Worm (Caenorhabditis elegans) whole organism, young adult: ENCODE results near the gene sri-70.

Source experiments
- B0336.3 ChIP-seq: fragments of 200-800 bp; sonication (Bioruptor generic); IDR thresholded peaks from 2 replicates; pipeline ENCODE4 v1.3.6; 2022; ENCODE audit warnings: missing genetic modification characterization, missing compliant biosample characterization
- F22D6.2 ChIP-seq: sonication (generic microtip); optimal IDR thresholded peaks from 2 replicates; lab custom pipeline; 2016; ENCODE audit warnings: mild to moderate bottlenecking, missing genetic modification characterization, missing compliant biosample characterization
- F37B4.10 ChIP-seq: fragments of 200-800 bp; sonication (Bioruptor generic); IDR thresholded peaks from 2 replicates; pipeline ENCODE4 v1.3.6; 2022; ENCODE audit warnings: missing genetic modification characterization, missing compliant biosample characterization
- F39B2.1 ChIP-seq: fragments of 200-800 bp; sonication (Bioruptor generic); IDR thresholded peaks from 2 replicates; pipeline ENCODE4 v1.3.6; 2022; ENCODE audit warnings: missing genetic modification reagents, missing genetic modification characterization, missing compliant biosample characterization
- F55B11.4 ChIP-seq: sonication (generic microtip); optimal IDR thresholded peaks from 2 replicates; lab custom pipeline; 2016; ENCODE audit warnings: missing compliant biosample characterization, missing genetic modification characterization, borderline replicate concordance; ENCODE audit not compliant: insufficient read depth
- T07F8.4 ChIP-seq: sonication (generic microtip); optimal IDR thresholded peaks from 2 replicates; lab custom pipeline; 2016; ENCODE audit warnings: mild to moderate bottlenecking, missing genetic modification characterization, moderate library complexity, missing compliant biosample characterization
- attf-5 ChIP-seq: fragments of 200-800 bp; sonication (Bioruptor generic); optimal IDR thresholded peaks from 2 replicates; lab custom pipeline; 2018; ENCODE audit warnings: mild to moderate bottlenecking, missing genetic modification characterization, missing compliant biosample characterization
- bed-2 ChIP-seq: fragments of 200-800 bp; sonication (Bioruptor generic); IDR thresholded peaks from 2 replicates; pipeline ENCODE4 v1.3.6; 2022; ENCODE audit warnings: missing genetic modification reagents, missing genetic modification characterization, missing compliant biosample characterization
- cebp-1 ChIP-seq, 2 experiments: fragments of 200-800 bp in 1 of 2; sonication (Bioruptor generic) in 1 of 2; sonication (generic microtip) in 1 of 2; IDR thresholded peaks in 1 of 2; optimal IDR thresholded peaks in 1 of 2; 2 replicates each; pipeline versions ENCODE4 v1.3.6 to Lab custom; 2017 to 2022; ENCODE audit warnings: missing compliant biosample characterization in 2 of 2, missing genetic modification characterization in 2 of 2, mild to moderate bottlenecking in 1 of 2, missing genetic modification reagents in 1 of 2, moderate library complexity in 1 of 2
- cebp-2 ChIP-seq: fragments of 200-800 bp; sonication (Bioruptor generic); IDR thresholded peaks from 2 replicates; pipeline ENCODE4 v1.3.6; 2022; ENCODE audit warnings: missing genetic modification characterization, missing compliant biosample characterization
- dpl-1 ChIP-seq: fragments of 150-350 bp; optimal IDR thresholded peaks from 2 replicates; lab custom pipeline; 2014; ENCODE audit warnings: missing biosample characterization, missing genetic modification reagents, missing genetic modification characterization
- efl-1 ChIP-seq: fragments of 150-350 bp; optimal IDR thresholded peaks from 2 replicates; lab custom pipeline; 2014; ENCODE audit warnings: missing biosample characterization, missing genetic modification reagents, missing genetic modification characterization
- egrh-3 ChIP-seq: fragments of 200-800 bp; sonication (Bioruptor generic); IDR thresholded peaks from 2 replicates; pipeline ENCODE4 v1.3.6; 2022; ENCODE audit warnings: missing genetic modification reagents, missing genetic modification characterization, missing compliant biosample characterization
- ets-4 ChIP-seq: fragments of 200-800 bp; sonication (Bioruptor generic); optimal IDR thresholded peaks from 2 replicates; lab custom pipeline; 2018; ENCODE audit warnings: mild to moderate bottlenecking, missing genetic modification characterization, missing compliant biosample characterization
- madf-6 ChIP-seq: fragments of 200-800 bp; sonication (Bioruptor generic); IDR thresholded peaks from 2 replicates; pipeline ENCODE4 v1.3.6; 2022; ENCODE audit warnings: missing genetic modification reagents, missing genetic modification characterization, missing compliant biosample characterization
- mcd-1 ChIP-seq: fragments of 200-800 bp; sonication (Bioruptor generic); IDR thresholded peaks from 2 replicates; pipeline ENCODE4 v1.3.6; 2022; ENCODE audit warnings: missing genetic modification reagents, missing genetic modification characterization, missing compliant biosample characterization
- mel-28 ChIP-seq: sonication (generic microtip); optimal IDR thresholded peaks from 2 replicates; lab custom pipeline; 2016; ENCODE audit warnings: borderline replicate concordance, mild to moderate bottlenecking, missing genetic modification characterization, missing compliant biosample characterization
- nfya-2 ChIP-seq: fragments of 200-800 bp; sonication (Bioruptor generic); IDR thresholded peaks from 2 replicates; pipeline ENCODE4 v1.3.6; 2022; ENCODE audit warnings: missing genetic modification reagents, missing genetic modification characterization, missing compliant biosample characterization
- nhr-120 ChIP-seq: fragments of 200-800 bp; sonication (Bioruptor generic); IDR thresholded peaks from 2 replicates; pipeline ENCODE4 v1.3.6; 2022; ENCODE audit warnings: missing genetic modification characterization, missing compliant biosample characterization
- nhr-80 ChIP-seq: sonication (generic microtip); optimal IDR thresholded peaks from 2 replicates; lab custom pipeline; 2016; ENCODE audit warnings: missing genetic modification characterization, missing compliant biosample characterization
- rcor-1 ChIP-seq: fragments of 200-800 bp; sonication (Bioruptor generic); IDR thresholded peaks from 2 replicates; pipeline ENCODE4 v1.3.6; 2022; ENCODE audit warnings: missing genetic modification reagents, missing genetic modification characterization, missing compliant biosample characterization
- snpc-4 ChIP-seq, 5 experiments: fragments of 150-350 bp in 1 of 5; sonication (generic microtip) in 4 of 5; optimal IDR thresholded peaks; 2 replicates each; lab custom pipeline; 2014 to 2018; ENCODE audit warnings: missing genetic modification characterization in 5 of 5, missing biosample characterization in 3 of 5, antibody characterized with exemption in 2 of 5, mild to moderate bottlenecking in 2 of 5, missing compliant biosample characterization in 2 of 5, missing genotype in 2 of 5, moderate library complexity in 2 of 5, missing genetic modification reagents in 1 of 5
- tbp1 ChIP-seq: fragments of 200-800 bp; sonication (Bioruptor generic); optimal IDR thresholded peaks from 2 replicates; lab custom pipeline; 2018; ENCODE audit warnings: mild to moderate bottlenecking, missing genetic modification characterization, missing compliant biosample characterization

The sri-70 gene

DNA sequence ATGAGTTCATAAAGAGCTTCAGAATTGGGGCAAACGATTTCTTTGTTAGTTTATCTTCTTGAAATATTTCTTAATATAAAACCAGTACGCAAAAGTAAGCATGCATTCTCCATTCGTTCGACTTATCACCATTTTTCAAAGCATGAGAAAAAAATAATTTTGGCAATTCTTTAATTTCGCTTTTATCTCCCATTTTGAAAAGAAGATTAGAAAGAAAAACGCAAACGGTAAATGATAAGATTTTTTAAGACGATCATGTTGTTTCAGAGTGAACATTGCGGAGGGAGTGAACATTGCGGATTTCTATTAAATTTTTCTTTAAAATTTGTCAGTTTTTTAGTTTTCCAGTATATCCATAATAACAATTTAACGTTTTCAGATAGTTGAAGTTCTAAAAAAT is 36.5 kb downstream of the sri-70 start:
- TF ChIP-seq efl-1 (GFP tag; lab: Kevin White, UChicago) (no peak), rcor-1 (GFP tag; lab: Robert Waterston, UW) (no peak), T07F8.4 (no peak), tbp1 (GFP tag; lab: Kevin White, UChicago) (no peak), nhr-80 (no peak), mel-28 (no peak)

DNA sequence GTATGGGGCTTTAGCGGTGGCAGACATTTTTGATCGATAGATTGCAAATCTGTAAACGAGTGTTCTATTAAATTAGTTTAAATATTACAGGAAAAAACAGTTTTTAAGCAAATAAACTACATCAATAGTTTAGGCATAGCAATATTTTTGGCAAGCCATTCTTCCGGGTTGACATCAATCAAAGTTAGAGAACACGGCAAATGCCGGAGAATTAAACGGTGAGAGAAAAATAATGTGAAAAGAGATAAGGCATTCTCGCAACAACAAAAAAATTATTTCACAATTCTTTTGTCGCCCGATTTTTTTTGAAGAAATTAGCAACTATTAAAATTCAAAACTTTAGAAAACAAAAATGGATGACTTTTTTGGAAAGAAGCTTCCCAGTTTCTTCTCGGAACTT is 42.0 kb downstream of the sri-70 start, which contains the start of the genes fbxa-188 and fbxa-189:
Gene fbxa-188 (minus strand): TSS at position 51 of the 400 bp plus-strand sequence.
Gene fbxa-189 (plus strand): TSS at position 339 of the 400 bp plus-strand sequence.
- TF ChIP-seq F22D6.2 (tag; lab: Kevin White, UChicago) (no peak), bed-2 (GFP tag; lab: Robert Waterston, UW) (no peak), nhr-120 (GFP tag; lab: Robert Waterston, UW) (no peak), nhr-80 (peak; percentile 24), ets-4 (GFP tag; lab: Kevin White, UChicago) (no peak), B0336.3 (GFP tag; lab: Robert Waterston, UW) (no peak), mcd-1 (no peak)

DNA sequence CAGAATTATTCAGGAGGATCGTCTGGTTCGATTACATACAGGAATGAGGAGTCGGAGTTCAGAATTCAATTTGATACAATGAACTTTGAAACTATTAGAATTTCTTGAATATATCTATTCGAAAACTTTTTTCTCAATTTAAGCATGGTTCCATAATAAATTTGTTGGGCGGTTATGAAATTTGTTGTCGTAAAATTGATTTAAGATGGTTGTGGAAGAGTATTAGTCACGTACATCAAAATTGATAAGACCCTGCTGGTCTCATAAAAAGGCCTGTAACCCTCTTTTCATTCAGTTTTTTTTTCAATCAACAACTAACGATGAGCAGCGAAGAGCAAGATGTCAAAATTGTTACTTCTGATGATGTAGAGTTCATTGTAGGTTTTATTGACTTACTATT is 44.7 kb downstream of the sri-70 start, which contains the start of gene skr-5:
Gene skr-5 (plus strand): TSS at position 301 of the 400 bp plus-strand sequence.
- TF ChIP-seq dpl-1 (GFP tag; lab: Kevin White, UChicago) (no peak), cebp-1 (GFP tag; IDR thresholded peaks at IDR 0.05; lab: Robert Waterston, UW) (peak; percentile 17; the same call in 1 of the 2 replicates), cebp-1 (tag; optimal IDR thresholded peaks at IDR 0.05; lab: Kevin White, UChicago) (no peak)

DNA sequence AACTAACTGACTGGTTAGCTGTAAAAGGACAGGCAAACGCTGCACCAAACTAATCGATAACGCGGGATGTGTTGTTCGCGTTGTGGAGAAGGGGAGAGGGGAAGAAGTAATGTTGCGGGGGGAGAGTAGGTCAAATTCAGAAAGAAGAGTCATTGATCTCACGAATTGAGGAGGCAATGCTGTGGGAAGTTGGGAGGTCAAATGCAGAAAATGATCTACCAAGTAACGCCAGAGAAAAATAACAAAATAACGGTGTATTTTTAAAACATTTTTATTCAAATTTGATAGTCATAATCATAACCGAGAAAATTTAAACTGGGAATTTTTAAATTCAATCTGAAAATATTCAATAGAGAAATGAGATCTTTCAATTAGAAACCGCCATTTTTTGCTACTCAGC is 47.2 kb downstream of the sri-70 start, which contains the start of gene lsy-27:
Gene lsy-27 (minus strand): TSS at position 101 of the 400 bp plus-strand sequence.
- TF ChIP-seq F37B4.10 (GFP tag; lab: Robert Waterston, UW) (no peak), efl-1 (GFP tag; lab: Kevin White, UChicago) (peak; percentile 14), madf-6 (GFP tag; lab: Robert Waterston, UW) (peak; percentile 45; the same call in 1 of the 2 replicates)

DNA sequence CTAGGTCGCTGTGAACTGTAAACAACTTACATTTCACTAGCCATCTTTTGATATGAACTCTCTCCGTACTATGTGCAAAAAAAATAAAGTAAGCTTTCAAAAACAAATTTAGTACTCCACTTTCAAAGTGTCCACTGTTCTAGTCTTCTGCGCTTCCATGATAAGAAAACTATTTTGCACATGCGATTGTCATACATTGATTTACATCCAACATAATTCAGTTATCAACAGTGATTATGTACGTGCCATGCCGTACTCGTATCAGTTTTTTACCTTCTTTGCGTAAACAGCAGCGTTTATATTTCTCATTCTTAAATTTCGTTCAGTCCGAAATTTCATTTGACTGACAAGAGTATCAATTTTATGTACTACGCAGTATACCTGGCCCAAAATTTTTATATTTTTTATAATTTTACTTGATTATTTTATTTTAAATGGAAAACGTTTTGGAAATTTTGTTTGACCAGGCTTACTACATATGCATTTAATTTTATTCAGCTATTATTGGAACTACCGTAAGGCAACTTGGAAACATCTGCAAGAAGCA is 50.0 kb downstream of the sri-70 start, which contains the start of the genes fbxa-134 and F47H4.2:
Gene fbxa-134 (minus strand): TSS at position 44 of the 547 bp plus-strand sequence.
Gene F47H4.2 (plus strand): TSS at position 497 of the 547 bp plus-strand sequence.
- TF ChIP-seq snpc-4 (GFP tag; optimal IDR thresholded peaks at IDR 0.05; lab: Kevin White, UChicago) (no peak), snpc-4 (tag; optimal IDR thresholded peaks at IDR 0.05; lab: Kevin White, UChicago) (peak in 1 of 4 experiments; percentile 53), F39B2.1 (GFP tag; lab: Robert Waterston, UW) (no peak), nfya-2 (GFP tag; lab: Robert Waterston, UW) (no peak), F55B11.4 (tag; lab: Kevin White, UChicago) (no peak), cebp-2 (no peak), egrh-3 (no peak), attf-5 (GFP tag; lab: Kevin White, UChicago) (peak; percentile 11), nhr-80 (peak; percentile 69)
